Worm (Caenorhabditis elegans): Measurements from ENCODE around the gene nhr-163.

DNA sequence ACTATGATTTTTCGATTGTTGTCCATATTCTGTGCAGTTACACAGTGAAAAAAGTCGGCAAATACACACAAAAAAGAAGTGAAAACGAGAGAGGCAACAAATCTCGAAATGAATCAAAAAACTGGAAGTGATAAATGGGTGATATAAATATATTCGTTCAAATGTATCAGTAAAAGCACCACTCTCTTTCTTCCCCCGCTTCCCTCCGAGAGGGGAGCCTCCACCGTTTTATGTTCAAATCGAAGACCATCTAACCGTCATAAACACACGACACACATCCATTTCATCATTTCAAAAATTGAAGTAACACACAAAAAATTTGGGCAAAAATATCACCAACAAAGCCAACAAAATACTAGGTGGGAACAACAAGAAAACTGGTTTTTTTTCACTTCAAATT is 41.2 kb upstream of the nhr-163 start, which contains the start of gene F20A1.6:
- no peak for TF ChIP-seq lin-15B (tag; optimal IDR thresholded peaks at IDR 0.05)
- no peak for TF ChIP-seq mdl-1 (tag; optimal IDR thresholded peaks at IDR 0.05)

Measured in whole organism, L1 larva.